Fruit fly (Drosophila melanogaster): ENCODE data around the gene CG32369.

dm6 chr3L:7786989-7787388 lies 22.6 kb downstream of the CG32369 start:
- TF ChIP-seq CG8478 (optimal IDR thresholded peaks at IDR 0.05): no peak
- TF ChIP-seq CTCF (optimal IDR thresholded peaks at IDR 0.05): no peak
